Fruit fly (Drosophila melanogaster) whole organism, embryonic: ENCODE results near the gene ng2.

Experiments
- CG18262 ChIP-seq: fragments of 200-800 bp; optimal IDR thresholded peaks from 3 replicates; lab custom pipeline; 2019; ENCODE audit warnings: missing biosample characterization, mild to moderate bottlenecking, missing genetic modification characterization, moderate library complexity
- CG2116 ChIP-seq: fragments of 200-800 bp; sonication (Bioruptor generic); optimal IDR thresholded peaks from 3 replicates; lab custom pipeline; 2018; ENCODE audit warnings: missing biosample characterization, mild to moderate bottlenecking, missing genetic modification characterization
- CG3065 ChIP-seq: fragments of 200-800 bp; sonication (Bioruptor generic); optimal IDR thresholded peaks from 2 replicates; lab custom pipeline; 2016; ENCODE audit warnings: missing biosample characterization, missing genetic modification characterization
- CG9437 ChIP-seq: fragments of 200-800 bp; sonication (Bioruptor generic); optimal IDR thresholded peaks from 2 replicates; lab custom pipeline; 2018; ENCODE audit warnings: missing biosample characterization, mild to moderate bottlenecking, missing genetic modification characterization
- peb ChIP-seq: fragments of 200-800 bp; sonication (Bioruptor generic); IDR thresholded peaks from 2 replicates; pipeline ENCODE4 v1.3.6; 2022; ENCODE audit warnings: missing biosample characterization, missing genetic modification characterization
- pfk ChIP-seq: fragments of 200-800 bp; sonication (Bioruptor generic); optimal IDR thresholded peaks from 2 replicates; lab custom pipeline; 2018; ENCODE audit warnings: missing biosample characterization, mild to moderate bottlenecking, missing genetic modification characterization, moderate library complexity

- TF ChIP-seq CG18262 (peak; percentile 49), pfk (GFP tag; lab: Kevin White, UChicago) (no peak), CG3065 (GFP tag; lab: Kevin White, UChicago) (no peak), CG9437 (GFP tag; lab: Kevin White, UChicago) (peak; percentile 40), CG2116 (peak; percentile 11), peb (GFP tag; lab: Robert Waterston, UW) (no peak)
Observed at dm6 chrX:3288909-3289706, 48.7 kb upstream of the ng2 start.
